Worm (Caenorhabditis elegans): ENCODE data around the gene gst-2.

DNA sequence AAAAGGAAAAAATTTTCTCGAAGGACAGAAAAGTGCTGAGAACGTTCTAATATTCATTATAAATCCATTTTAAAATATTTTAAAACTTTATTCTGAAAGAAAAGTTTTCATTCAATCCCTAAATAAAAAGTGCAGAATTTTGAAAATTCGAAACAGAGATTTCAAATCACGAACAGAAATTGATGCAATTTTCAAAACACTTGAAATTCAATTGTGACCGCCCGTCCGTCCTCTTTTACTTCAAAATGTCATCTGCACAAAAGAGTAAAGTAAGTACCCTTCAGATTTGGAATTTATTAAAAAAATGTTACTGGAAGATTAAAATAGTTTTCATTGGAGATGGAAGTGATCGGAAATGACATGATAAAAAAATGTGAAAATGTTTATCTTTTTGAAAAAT lies 46.6 kb upstream of the gst-2 start:
- TF ChIP-seq ztf-23 (GFP tag; IDR thresholded peaks at IDR 0.05), result no peak
- TF ChIP-seq med-1 (GFP tag; optimal IDR thresholded peaks at IDR 0.05; ENCODE audit: insufficient read depth), result no peak
- no peak for TF ChIP-seq flt-1 (GFP tag; IDR thresholded peaks at IDR 0.05)
- TF ChIP-seq tab-1 (GFP tag; IDR thresholded peaks at IDR 0.05), result no peak
- no peak for TF ChIP-seq cog-1 (tag; optimal IDR thresholded peaks at IDR 0.05)
- TF ChIP-seq ref-1 (GFP tag; conservative IDR thresholded peaks at IDR 0.05), result no peak
- TF ChIP-seq ztf-29 (GFP tag; IDR thresholded peaks at IDR 0.05), result no peak
- no peak for TF ChIP-seq T22C8.4 (GFP tag; IDR thresholded peaks at IDR 0.05)

All from whole organism, midembryonic.